Worm (Caenorhabditis elegans) whole organism, L4 larva: ENCODE results near the gene F49F1.14.

ENCODE experiments used
- D1046.2 ChIP-seq: fragments of 200-800 bp; sonication (Bioruptor generic); IDR thresholded peaks from 2 replicates; pipeline ENCODE4 v1.3.6; 2022; ENCODE audit warnings: missing genetic modification characterization, missing compliant biosample characterization
- T26A8.4 ChIP-seq: fragments of 200-800 bp; sonication (Bioruptor generic); IDR thresholded peaks from 2 replicates; pipeline ENCODE4 v1.3.6; 2022; ENCODE audit warnings: missing genetic modification characterization, missing compliant biosample characterization
- Y75B8A.6 ChIP-seq: fragments of 200-800 bp; sonication (Bioruptor generic); IDR thresholded peaks from 2 replicates; pipeline ENCODE4 v1.3.6; 2022; ENCODE audit warnings: missing genetic modification reagents, missing genetic modification characterization, missing compliant biosample characterization
- ama-1 ChIP-seq: fragments of 150-350 bp; optimal IDR thresholded peaks from 2 replicates; lab custom pipeline; 2014; ENCODE audit warnings: inconsistent platforms, mixed read lengths
- ceh-44 ChIP-seq: fragments of 200-800 bp; sonication (Bioruptor generic); IDR thresholded peaks from 2 replicates; pipeline ENCODE4 v1.3.6; 2022; ENCODE audit warnings: missing genetic modification reagents, missing genetic modification characterization, missing compliant biosample characterization
- cey-2 ChIP-seq: sonication (generic microtip); optimal IDR thresholded peaks from 3 replicates; lab custom pipeline; 2017; ENCODE audit warnings: missing genetic modification characterization, mild to moderate bottlenecking, missing compliant biosample characterization, antibody characterized with exemption, borderline replicate concordance; ENCODE audit not compliant: insufficient read depth
- dmd-6 ChIP-seq: fragments of 200-800 bp; sonication (Bioruptor generic); IDR thresholded peaks from 2 replicates; pipeline ENCODE4 v1.3.6; 2022; ENCODE audit warnings: missing genetic modification reagents, missing genetic modification characterization, missing compliant biosample characterization
- dmd-8 ChIP-seq: fragments of 200-800 bp; sonication (Bioruptor generic); IDR thresholded peaks from 2 replicates; pipeline ENCODE4 v1.3.6; 2022; ENCODE audit warnings: missing genetic modification characterization, missing compliant biosample characterization
- hmg-1.1 ChIP-seq: fragments of 200-800 bp; sonication (Bioruptor generic); IDR thresholded peaks from 2 replicates; pipeline ENCODE4 v1.3.6; 2022; ENCODE audit warnings: missing genetic modification reagents, missing genetic modification characterization, missing compliant biosample characterization
- lin-1 ChIP-seq: fragments of 200-800 bp; sonication (Bioruptor generic); IDR thresholded peaks from 2 replicates; pipeline ENCODE4 v1.3.6; 2022; ENCODE audit warnings: missing genetic modification reagents, missing genetic modification characterization, missing compliant biosample characterization
- nhr-11 ChIP-seq: fragments of 150-350 bp; optimal IDR thresholded peaks from 2 replicates; lab custom pipeline; 2014; ENCODE audit warnings: missing biosample characterization, missing genetic modification characterization
- nhr-76 ChIP-seq: fragments of 150-350 bp; optimal IDR thresholded peaks from 2 replicates; lab custom pipeline; 2014; ENCODE audit warnings: missing biosample characterization, missing genetic modification characterization
- php-3 ChIP-seq: fragments of 200-800 bp; sonication (Bioruptor generic); IDR thresholded peaks from 2 replicates; pipeline ENCODE4 v1.3.6; 2022; ENCODE audit warnings: missing genetic modification reagents, missing genetic modification characterization, missing compliant biosample characterization
- snpc-1.2 ChIP-seq: fragments of 200-800 bp; sonication (Bioruptor generic); IDR thresholded peaks from 2 replicates; pipeline ENCODE4 v1.3.6; 2022; ENCODE audit warnings: missing genetic modification reagents, missing genetic modification characterization, missing compliant biosample characterization
- unc-62 ChIP-seq, 3 experiments: fragments of 150-350 bp in 1 of 3; sonication (generic microtip); optimal IDR thresholded peaks in 2 of 3; peaks in 1 of 3; 1 replicate in 1 of 3; 2 replicates in 2 of 3; lab custom pipeline; 2014 to 2017; ENCODE audit warnings: missing biosample characterization in 3 of 3, missing genetic modification characterization in 3 of 3, missing genetic modification reagents in 3 of 3, missing genotype in 1 of 3

The F49F1.14 gene

ce11 chrIV:4067336-4067735 is 45.0 kb downstream of the F49F1.14 start:
- TF ChIP-seq unc-62 (GFP tag; optimal IDR thresholded peaks at IDR 0.05 in 1 of 2; lab: Kevin White, UChicago) (peak in 1 of 2 experiments; percentile 95), unc-62 (tag; optimal IDR thresholded peaks at IDR 0.05; lab: Kevin White, UChicago) (no peak), dmd-6 (no peak)

ce11 chrIV:4063573-4063972 is 48.7 kb downstream of the F49F1.14 start, which contains the start of gene ilys-6:
ilys-6 (minus strand) TSS chrIV:4063673.
- no peak for TF ChIP-seq nhr-76 (tag; lab: Kevin White, UChicago)
- TF ChIP-seq hmg-1.1 (GFP tag; lab: Robert Waterston, UW), result no peak
- no peak for TF ChIP-seq Y75B8A.6 (GFP tag; lab: Robert Waterston, UW)
- no peak for TF ChIP-seq cey-2 (tag; lab: Kevin White, UChicago)
- TF ChIP-seq T26A8.4 (GFP tag; lab: Robert Waterston, UW), result no peak
- TF ChIP-seq snpc-1.2 (GFP tag; lab: Robert Waterston, UW), result no peak
- TF ChIP-seq D1046.2, result no peak
- TF ChIP-seq dmd-8, result no peak
- no peak for TF ChIP-seq ceh-44 (GFP tag; lab: Robert Waterston, UW)
- TF ChIP-seq php-3 (GFP tag; lab: Robert Waterston, UW), result no peak
- TF ChIP-seq lin-1 (GFP tag; lab: Robert Waterston, UW), result no peak
- no peak for TF ChIP-seq nhr-11 (tag; lab: Kevin White, UChicago)
- TF ChIP-seq ama-1 (lab: Kevin White, UChicago), result no peak
